Worm (Caenorhabditis elegans): ENCODE data around the gene rips-1.

ce11 chrV:3784167-3784734, 12.4 kb downstream of the rips-1 start, which contains the start of gene R08F11.1:
- TF ChIP-seq skn-1 (tag; optimal IDR thresholded peaks at IDR 0.05) = no peak
- TF ChIP-seq gmeb-1 (tag; optimal IDR thresholded peaks at IDR 0.05) = peak; percentile 15
- no peak for TF ChIP-seq elt-3 (tag; optimal IDR thresholded peaks at IDR 0.05)
- TF ChIP-seq unc-62 (GFP tag; optimal IDR thresholded peaks at IDR 0.05) = no peak
- no peak for TF ChIP-seq blmp-1 (tag; optimal IDR thresholded peaks at IDR 0.05; ENCODE audit: insufficient read depth)
- no peak for TF ChIP-seq lin-13 (GFP tag; optimal IDR thresholded peaks at IDR 0.05)
